Fruit fly (Drosophila melanogaster) Kc167 (cell line): ENCODE measurements around the gene Sulf1.
A peak's percentile ranks its signal among the peaks of the same experiment; 100 is the strongest.

Experiments used
- Myc ChIP-seq: fragments of >200 bp; optimal IDR thresholded peaks from 2 replicates; lab custom pipeline; 2017; ENCODE audit warnings: missing external identifiers
- Sin3A ChIP-seq: fragments of >200 bp; optimal IDR thresholded peaks from 2 replicates; lab custom pipeline; 2018; ENCODE audit warnings: missing external identifiers
- h ChIP-seq: fragments of >200 bp; optimal IDR thresholded peaks from 3 replicates; lab custom pipeline; 2018; ENCODE audit warnings: missing external identifiers
- insv ChIP-seq: fragments of >200 bp; optimal IDR thresholded peaks from 3 replicates; lab custom pipeline; 2018; ENCODE audit warnings: missing external identifiers
- psq ChIP-seq: fragments of >200 bp; optimal IDR thresholded peaks from 2 replicates; lab custom pipeline; 2017; ENCODE audit warnings: missing external identifiers
- ttk ChIP-seq: sonication (Bioruptor generic); optimal IDR thresholded peaks from 2 replicates; lab custom pipeline; 2017; ENCODE audit warnings: missing external identifiers

Sulf1 gene

dm6 chr3R:16281033-16281680 is 58.2 kb downstream of the Sulf1 start:
- TF ChIP-seq h (lab: Kevin White, UChicago): no peak

DNA sequence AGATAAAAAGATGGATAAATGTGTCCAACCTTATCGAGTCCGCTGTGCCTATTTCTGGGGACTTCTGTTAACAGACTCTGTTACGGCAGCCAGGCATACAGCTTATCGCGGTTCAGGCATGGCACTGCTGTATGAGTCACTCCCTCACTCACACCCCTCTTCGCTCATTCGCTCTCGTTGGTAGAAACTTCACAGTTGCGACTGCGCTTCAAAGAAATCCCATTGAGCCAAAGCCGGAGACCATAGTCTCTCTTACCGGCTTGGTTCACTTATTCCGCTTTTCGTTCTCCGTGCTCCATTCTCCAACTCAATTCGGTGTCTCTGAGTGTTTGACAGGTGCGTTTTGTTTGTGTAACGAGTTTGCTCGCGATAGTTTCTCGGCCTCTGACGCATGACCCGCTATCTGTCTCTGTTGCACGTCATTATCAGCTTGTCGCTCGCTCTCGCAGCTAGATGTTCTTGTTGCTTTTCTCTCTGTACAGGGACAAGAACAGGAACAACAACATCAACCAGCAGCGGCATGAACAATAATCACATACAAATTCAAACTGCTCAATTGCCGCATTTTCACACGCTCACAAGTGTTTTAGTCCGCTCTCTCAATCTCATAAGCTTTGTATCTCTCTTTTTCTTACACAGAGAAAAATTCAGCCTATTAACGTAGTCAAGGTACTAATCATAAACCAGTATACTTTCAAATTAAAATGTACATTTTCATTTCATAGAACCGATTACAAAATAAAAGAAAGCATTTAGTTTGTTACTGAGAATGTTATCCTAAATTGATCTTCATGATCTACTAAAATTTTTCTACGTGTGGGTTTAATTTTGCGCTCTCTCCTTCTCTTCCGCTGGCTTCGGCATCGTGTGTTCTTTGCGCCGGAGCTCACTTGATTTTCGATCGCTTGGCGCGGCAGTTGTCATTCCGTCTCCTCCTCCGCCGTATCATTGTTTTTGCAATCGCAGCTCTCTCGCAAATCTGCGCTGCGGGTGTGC is 59.1 kb downstream of the Sulf1 start:
- no peak for TF ChIP-seq Myc (lab: Kevin White, UChicago)

- TF ChIP-seq Sin3A (lab: Kevin White, UChicago): no peak
- TF ChIP-seq psq (lab: Kevin White, UChicago): no peak
- no peak for TF ChIP-seq ttk (lab: Kevin White, UChicago)
- TF ChIP-seq insv (lab: Kevin White, UChicago): no peak
- no peak for TF ChIP-seq Myc (lab: Kevin White, UChicago)
- no peak for TF ChIP-seq h (lab: Kevin White, UChicago)
Observed at dm6 chr3R:16279382-16279932, 59.9 kb downstream of the Sulf1 start.

dm6 chr3R:16277543-16277942 is 61.8 kb downstream of the Sulf1 start:
- TF ChIP-seq h (lab: Kevin White, UChicago) (no peak), insv (lab: Kevin White, UChicago) (no peak), Sin3A (lab: Kevin White, UChicago) (no peak), Myc (lab: Kevin White, UChicago) (no peak), psq (lab: Kevin White, UChicago) (no peak), ttk (lab: Kevin White, UChicago) (no peak)

dm6 chr3R:16276992-16277391 is 62.4 kb downstream of the Sulf1 start:
- TF ChIP-seq ttk (lab: Kevin White, UChicago) (no peak), Myc (lab: Kevin White, UChicago) (no peak), psq (lab: Kevin White, UChicago) (no peak)

DNA sequence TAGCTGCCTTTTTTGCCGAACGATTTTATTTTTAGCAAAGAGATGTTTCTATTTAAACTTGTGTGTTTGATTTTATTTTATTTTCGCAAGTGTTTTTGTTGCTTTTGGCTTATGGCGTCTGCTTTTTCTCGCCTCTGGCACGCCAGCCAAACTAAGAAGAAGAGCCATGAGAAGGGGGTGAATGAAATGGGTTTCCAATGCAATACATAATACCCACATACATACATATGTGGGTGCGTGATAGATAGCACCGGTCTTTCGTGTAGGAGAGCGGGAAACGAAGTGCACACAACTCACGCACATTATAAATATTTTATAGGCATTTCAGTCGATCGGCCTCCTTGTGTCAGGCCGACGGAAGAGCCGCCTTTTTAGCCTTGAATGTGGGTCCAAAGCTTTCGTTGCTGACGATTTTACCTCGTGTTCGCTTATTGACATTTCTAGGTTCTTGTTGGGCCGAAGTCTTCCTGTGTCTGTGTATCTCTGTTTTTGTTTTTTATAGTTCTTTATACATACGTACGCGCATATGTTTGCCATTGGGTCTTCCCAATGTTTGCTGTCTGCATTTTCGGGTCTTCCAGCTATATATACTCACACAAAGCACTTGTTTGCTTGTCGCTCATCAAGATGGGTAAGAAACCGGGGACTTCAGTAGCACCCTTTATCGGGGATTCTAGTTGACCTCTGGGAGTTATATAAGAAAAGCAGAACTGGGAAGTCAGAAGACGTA is 63.3 kb downstream of the Sulf1 start:
- no peak for TF ChIP-seq ttk (lab: Kevin White, UChicago)
- TF ChIP-seq Sin3A (lab: Kevin White, UChicago): no peak
- no peak for TF ChIP-seq h (lab: Kevin White, UChicago)

- no peak for TF ChIP-seq Myc (lab: Kevin White, UChicago)
- TF ChIP-seq h (lab: Kevin White, UChicago): no peak
- TF ChIP-seq Sin3A (lab: Kevin White, UChicago): no peak
- TF ChIP-seq ttk (lab: Kevin White, UChicago): no peak
- no peak for TF ChIP-seq insv (lab: Kevin White, UChicago)
Observed at dm6 chr3R:16275329-16275728, 64.0 kb downstream of the Sulf1 start.

- no peak for TF ChIP-seq insv (lab: Kevin White, UChicago)
- TF ChIP-seq ttk (lab: Kevin White, UChicago): peak; percentile 11
Observed at dm6 chr3R:16274534-16274933, 64.8 kb downstream of the Sulf1 start.

dm6 chr3R:16273503-16274131 is 65.8 kb downstream of the Sulf1 start:
- TF ChIP-seq psq (lab: Kevin White, UChicago) (no peak), insv (lab: Kevin White, UChicago) (no peak), h (lab: Kevin White, UChicago) (no peak), Myc (lab: Kevin White, UChicago) (no peak), ttk (lab: Kevin White, UChicago) (no peak), Sin3A (lab: Kevin White, UChicago) (no peak)

- TF ChIP-seq Myc (lab: Kevin White, UChicago) (no peak), h (lab: Kevin White, UChicago) (no peak), ttk (lab: Kevin White, UChicago) (no peak), insv (lab: Kevin White, UChicago) (no peak), Sin3A (lab: Kevin White, UChicago) (no peak), psq (lab: Kevin White, UChicago) (no peak)
Observed at dm6 chr3R:16272754-16273502, 66.4 kb downstream of the Sulf1 start.

DNA sequence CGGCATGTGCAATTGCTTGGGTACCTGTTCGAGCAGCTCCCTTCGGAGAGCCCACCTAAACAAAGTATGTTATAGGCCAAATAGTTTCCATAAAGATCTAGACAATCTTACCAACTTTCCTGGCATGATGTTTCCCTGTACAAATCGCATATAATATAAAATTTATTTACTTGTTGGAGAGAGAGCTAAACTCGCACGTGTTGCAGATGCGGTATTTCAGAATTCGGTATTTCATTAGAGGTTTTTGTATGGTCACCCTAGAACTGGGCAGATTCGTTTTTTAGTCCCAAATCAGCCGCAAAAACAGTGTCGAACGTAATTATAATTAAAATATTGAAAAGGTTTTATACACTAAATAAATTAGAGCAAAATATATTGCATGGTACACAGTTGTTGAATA is 67.2 kb downstream of the Sulf1 start, which contains the start of the genes Mat89Ba and gish:
Mat89Ba (minus strand) TSS at position 231 of the 400 bp plus-strand sequence.
gish (plus strand) TSS at position 268 of the 400 bp plus-strand sequence.
- TF ChIP-seq psq (lab: Kevin White, UChicago) (no peak), Myc (lab: Kevin White, UChicago) (no peak), ttk (lab: Kevin White, UChicago) (no peak), Sin3A (lab: Kevin White, UChicago) (no peak), insv (lab: Kevin White, UChicago) (no peak), h (lab: Kevin White, UChicago) (no peak)
